Worm (Caenorhabditis elegans): ENCODE data around the gene R13A1.1.
"Not testable (repeated sequence)": the region's sequence is repeated elsewhere in the genome, so short reads cannot be mapped to it uniquely, and the experiment has no call there.

R13A1.1 gene

DNA sequence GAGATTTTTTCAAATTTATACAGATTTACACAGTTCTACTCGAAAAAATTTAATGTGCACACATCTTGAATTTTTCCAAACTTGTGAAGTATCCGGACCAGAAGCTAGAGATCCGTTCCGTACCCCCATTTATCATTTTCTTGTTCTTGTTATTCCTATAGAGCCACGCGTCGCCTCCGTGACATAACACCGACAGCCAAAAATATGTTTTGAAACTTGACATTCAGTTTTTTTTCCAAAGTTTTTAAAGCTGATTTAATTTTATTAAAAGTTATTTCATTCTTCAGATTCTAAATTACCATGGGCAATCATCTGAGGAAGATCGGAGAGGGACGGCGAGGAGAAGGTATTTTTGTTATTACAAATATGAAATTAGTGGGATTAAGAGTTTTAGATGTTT, 30.3 kb downstream of the R13A1.1 start, which contains the start of gene D2024.18:
D2024.18 (plus strand) TSS at position 301 of the 400 bp plus-strand sequence.
- TF ChIP-seq cog-1 (tag; optimal IDR thresholded peaks at IDR 0.05) (no peak), klf-2 (GFP tag; conservative IDR thresholded peaks at IDR 0.05) (no peak), tab-1 (GFP tag; IDR thresholded peaks at IDR 0.05) (no peak), ztf-23 (GFP tag; IDR thresholded peaks at IDR 0.05) (no peak), ztf-29 (GFP tag; IDR thresholded peaks at IDR 0.05) (no peak), ref-1 (GFP tag; conservative IDR thresholded peaks at IDR 0.05) (no peak), T22C8.4 (GFP tag; IDR thresholded peaks at IDR 0.05) (no peak), med-1 (GFP tag; optimal IDR thresholded peaks at IDR 0.05; ENCODE audit: insufficient read depth) (no peak), flt-1 (GFP tag; IDR thresholded peaks at IDR 0.05) (no peak)

DNA sequence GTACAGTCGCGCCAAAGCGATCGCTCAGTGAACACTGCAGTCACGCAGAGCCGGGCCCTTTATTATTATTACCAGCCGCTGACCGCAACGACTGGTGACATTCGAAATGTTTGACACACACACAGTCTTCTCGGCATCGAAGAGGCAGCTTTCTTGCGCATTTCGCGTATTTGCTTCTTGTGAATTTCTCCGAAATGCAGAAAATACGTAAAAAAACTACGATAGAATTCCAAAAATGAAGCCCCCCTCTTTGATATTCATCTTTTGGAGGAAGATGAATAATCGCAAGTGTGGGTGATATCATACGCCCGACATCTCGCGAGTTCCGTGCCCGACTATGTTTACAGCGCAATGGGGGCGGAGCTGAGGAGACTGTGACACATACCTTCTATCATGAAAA, 33.4 kb downstream of the R13A1.1 start:
- TF ChIP-seq ref-1 (GFP tag; conservative IDR thresholded peaks at IDR 0.05) (no peak), T22C8.4 (GFP tag; IDR thresholded peaks at IDR 0.05) (no peak), klf-2 (GFP tag; conservative IDR thresholded peaks at IDR 0.05) (no peak), tab-1 (GFP tag; IDR thresholded peaks at IDR 0.05) (no peak), med-1 (GFP tag; optimal IDR thresholded peaks at IDR 0.05; ENCODE audit: insufficient read depth) (no peak), ztf-29 (GFP tag; IDR thresholded peaks at IDR 0.05) (no peak)

DNA sequence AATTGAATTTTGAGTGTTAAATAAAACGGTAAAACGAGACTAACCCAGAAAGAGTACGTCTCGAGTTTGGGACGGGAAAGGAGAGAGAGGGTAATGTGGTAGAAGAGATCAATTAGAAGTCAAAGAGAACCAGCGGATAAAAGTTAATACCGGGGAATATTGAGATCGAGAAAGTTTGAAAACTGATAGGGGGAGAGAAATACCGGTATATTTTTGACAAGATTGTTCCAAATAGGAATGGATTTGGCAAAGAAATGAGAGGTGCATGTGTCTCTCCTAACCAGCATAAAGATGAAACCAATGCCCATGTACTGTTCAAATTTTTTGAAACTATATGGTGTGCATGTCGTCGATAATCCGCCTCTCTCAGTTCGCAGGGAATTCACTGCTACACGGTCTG, 34.9 kb downstream of the R13A1.1 start, which contains the start of gene C06E4.5:
C06E4.5 (plus strand) TSS at position 301 of the 400 bp plus-strand sequence.
- TF ChIP-seq flt-1 (GFP tag; IDR thresholded peaks at IDR 0.05); ref-1 (GFP tag; conservative IDR thresholded peaks at IDR 0.05); cog-1 (tag; optimal IDR thresholded peaks at IDR 0.05): not testable (repeated sequence)

DNA sequence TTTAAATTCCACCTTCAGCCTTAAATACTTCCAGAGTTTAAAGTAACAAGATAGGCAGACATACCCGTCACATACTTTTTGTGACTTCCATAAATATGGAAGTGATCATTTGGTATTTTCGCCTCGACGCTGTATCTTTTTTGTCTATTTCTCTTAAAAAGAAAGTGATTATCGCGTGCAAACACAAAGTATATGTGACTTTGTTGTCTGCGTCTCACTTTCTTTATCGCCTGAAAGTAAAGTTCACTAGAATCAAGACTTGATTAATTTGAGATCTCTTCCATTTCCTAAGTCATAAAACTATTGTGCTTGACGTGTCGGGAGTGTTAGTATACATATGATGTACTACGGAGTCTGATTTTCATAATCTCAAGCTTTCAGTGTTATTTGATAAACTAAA, 38.4 kb downstream of the R13A1.1 start, which contains the start of gene C06E4.6:
C06E4.6 (minus strand) TSS at position 51 of the 400 bp plus-strand sequence.
- TF ChIP-seq klf-2 (GFP tag; conservative IDR thresholded peaks at IDR 0.05) = no peak
- TF ChIP-seq ref-1 (GFP tag; conservative IDR thresholded peaks at IDR 0.05) = no peak
- no peak for TF ChIP-seq ztf-23 (GFP tag; IDR thresholded peaks at IDR 0.05)
- TF ChIP-seq ztf-29 (GFP tag; IDR thresholded peaks at IDR 0.05) = no peak
- TF ChIP-seq T22C8.4 (GFP tag; IDR thresholded peaks at IDR 0.05) = no peak
- no peak for TF ChIP-seq med-1 (GFP tag; optimal IDR thresholded peaks at IDR 0.05; ENCODE audit: insufficient read depth)
- TF ChIP-seq tab-1 (GFP tag; IDR thresholded peaks at IDR 0.05) = no peak

DNA sequence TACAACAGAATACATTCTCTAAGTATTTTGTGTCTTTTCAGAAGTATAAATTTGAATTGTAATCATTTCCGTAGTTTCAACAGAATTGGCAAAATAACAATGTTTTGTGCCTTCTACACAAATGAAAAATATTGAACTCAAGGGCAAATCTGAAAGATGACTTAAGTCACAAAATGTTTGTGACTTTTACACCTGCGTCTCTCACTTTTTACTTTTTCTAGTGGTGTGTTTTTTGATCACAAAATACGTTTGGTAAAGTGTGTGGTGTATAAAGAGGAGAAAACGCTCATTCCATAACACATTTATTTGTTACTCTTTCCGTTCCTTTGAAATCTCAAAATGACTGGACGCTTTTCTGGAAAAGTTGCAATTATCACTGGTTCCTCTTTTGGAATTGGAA, 40.8 kb downstream of the R13A1.1 start, which contains the start of gene C06E4.3:
C06E4.3 (plus strand) TSS at position 289 of the 400 bp plus-strand sequence.
- no peak for TF ChIP-seq klf-2 (GFP tag; conservative IDR thresholded peaks at IDR 0.05)

DNA sequence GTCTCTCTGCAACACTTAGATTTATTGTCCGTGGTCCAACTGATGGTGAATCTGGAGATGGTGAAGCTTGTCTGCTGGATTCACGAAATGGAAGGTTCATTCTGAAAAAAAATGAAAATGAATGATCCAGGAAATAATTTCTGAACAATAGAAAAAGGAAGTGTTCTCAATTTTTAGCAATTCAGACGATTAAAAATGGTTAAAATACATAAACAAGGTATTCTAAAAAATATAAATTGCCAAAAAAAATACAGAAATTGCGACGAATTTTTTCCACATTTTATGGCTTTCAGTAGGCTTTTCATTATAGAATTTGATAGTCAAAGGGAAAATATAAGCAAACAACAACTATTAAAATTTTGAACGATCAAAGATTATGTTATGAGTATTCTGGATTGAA, 43.3 kb downstream of the R13A1.1 start, which contains the start of gene glb-2:
glb-2 (minus strand) TSS at position 101 of the 400 bp plus-strand sequence.
- TF ChIP-seq klf-2 (GFP tag; conservative IDR thresholded peaks at IDR 0.05) = no peak
- no peak for TF ChIP-seq ztf-29 (GFP tag; IDR thresholded peaks at IDR 0.05)
- TF ChIP-seq cog-1 (tag; optimal IDR thresholded peaks at IDR 0.05) = no peak
- TF ChIP-seq T22C8.4 (GFP tag; IDR thresholded peaks at IDR 0.05) = no peak
- no peak for TF ChIP-seq tab-1 (GFP tag; IDR thresholded peaks at IDR 0.05)
- no peak for TF ChIP-seq ref-1 (GFP tag; conservative IDR thresholded peaks at IDR 0.05)
- TF ChIP-seq flt-1 (GFP tag; IDR thresholded peaks at IDR 0.05) = no peak
- no peak for TF ChIP-seq ztf-23 (GFP tag; IDR thresholded peaks at IDR 0.05)
- TF ChIP-seq med-1 (GFP tag; optimal IDR thresholded peaks at IDR 0.05; ENCODE audit: insufficient read depth) = no peak

All from whole organism, midembryonic.